Worm (Caenorhabditis elegans): ENCODE data around the gene prp-38.

DNA sequence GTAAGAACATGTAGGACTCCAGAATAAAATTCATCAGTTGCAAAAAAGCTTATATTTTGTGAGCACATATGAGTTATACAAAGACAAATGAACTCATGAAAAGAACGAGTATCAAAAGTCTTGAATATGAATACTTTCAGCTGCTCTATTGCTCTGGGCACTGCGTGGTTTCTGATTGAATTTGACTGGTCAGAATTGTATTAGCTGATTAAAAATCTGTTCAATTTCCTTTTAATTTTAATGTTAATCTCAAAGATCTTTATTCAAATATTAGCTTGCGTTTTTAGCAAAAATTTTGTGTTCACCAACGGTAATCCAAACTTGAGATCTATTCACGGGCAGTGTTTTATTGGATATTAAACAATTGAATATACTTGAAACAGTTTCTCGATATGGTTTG is 7.7 kb downstream of the prp-38 start, which contains the start of gene srh-184:
- TF ChIP-seq ama-1 (optimal IDR thresholded peaks at IDR 0.05): no peak
- TF ChIP-seq pes-1 (GFP tag; IDR thresholded peaks at IDR 0.05): no peak
- TF ChIP-seq scrt-1 (GFP tag; IDR thresholded peaks at IDR 0.05): no peak
- TF ChIP-seq tbx-11 (GFP tag; IDR thresholded peaks at IDR 0.05): no peak
- TF ChIP-seq ceh-13 (GFP tag; optimal IDR thresholded peaks at IDR 0.05): no peak
- TF ChIP-seq tra-4 (tag; optimal IDR thresholded peaks at IDR 0.05): no peak
- TF ChIP-seq hnd-1 (tag; optimal IDR thresholded peaks at IDR 0.05): no peak
- TF ChIP-seq F13C5.2 (tag; optimal IDR thresholded peaks at IDR 0.05): no peak
- TF ChIP-seq B0310.2 (tag; optimal IDR thresholded peaks at IDR 0.05): no peak
- TF ChIP-seq flt-1 (GFP tag; IDR thresholded peaks at IDR 0.05): no peak
